Fruit fly (Drosophila melanogaster): ENCODE measurements around the gene Rab11.

Gene Rab11

DNA sequence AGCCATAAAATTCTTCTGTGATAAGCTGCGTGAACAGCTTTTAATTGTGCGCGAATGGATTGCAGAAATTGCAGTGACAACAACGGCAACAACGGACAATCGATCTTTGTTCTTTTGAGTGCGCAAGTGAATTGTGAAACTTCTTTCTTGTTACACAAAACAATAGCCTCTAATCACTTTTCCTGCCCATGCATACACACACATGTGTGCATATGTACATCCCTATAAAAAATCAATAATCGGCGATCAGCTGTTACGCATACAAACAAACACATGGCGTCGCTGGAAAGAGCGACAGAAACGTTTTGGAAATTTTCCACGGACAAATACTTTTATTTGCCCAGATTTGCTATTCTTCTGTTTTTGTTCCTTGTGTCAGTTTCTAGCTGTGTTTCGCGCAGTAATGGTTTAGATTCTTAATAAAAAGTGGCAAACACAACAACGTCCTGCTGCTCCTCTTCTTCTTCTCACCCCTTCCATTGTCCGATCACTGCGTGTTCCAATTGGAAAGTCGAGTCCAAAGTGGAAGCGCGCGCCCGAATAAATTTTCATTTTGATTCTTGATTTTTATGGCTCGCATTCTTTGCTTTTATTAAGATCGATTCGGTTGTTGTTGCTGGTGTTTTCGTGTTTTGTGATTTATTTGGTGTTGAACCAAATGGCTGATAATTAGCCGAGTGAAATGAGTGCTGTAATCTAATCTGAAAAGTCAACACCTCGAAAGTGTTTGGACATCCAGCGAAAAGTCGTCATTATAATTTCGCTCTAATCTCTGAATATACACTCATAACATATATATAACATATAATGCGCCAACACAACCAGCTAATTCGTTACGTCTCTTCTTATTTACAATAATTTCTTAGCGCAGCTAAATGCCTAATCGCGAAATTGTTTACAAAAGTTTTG is 45.6 kb downstream of the Rab11 start (continued):
- TF ChIP-seq CG17385 (GFP tag; optimal IDR thresholded peaks at IDR 0.05): peak; percentile 83
- peak; percentile 10 for TF ChIP-seq CG3281 (GFP tag; optimal IDR thresholded peaks at IDR 0.05)
- no peak for TF ChIP-seq so (GFP tag; IDR thresholded peaks at IDR 0.05)
- TF ChIP-seq Vsx1 (GFP tag; optimal IDR thresholded peaks at IDR 0.05): peak; percentile 79
- no peak for TF ChIP-seq CG7745 (tag; optimal IDR thresholded peaks at IDR 0.05)
- no peak for TF ChIP-seq Gug (GFP tag; IDR thresholded peaks at IDR 0.05)
- TF ChIP-seq CG11398 (GFP tag; optimal IDR thresholded peaks at IDR 0.05): no peak
- peak in 1 of 2 experiments; percentile 82 for TF ChIP-seq insv (GFP tag; optimal IDR thresholded peaks at IDR 0.05)
- TF ChIP-seq kni (GFP tag; optimal IDR thresholded peaks at IDR 0.05): peak; percentile 60
- peak; percentile 57 for TF ChIP-seq twi (tag; optimal IDR thresholded peaks at IDR 0.05)
- TF ChIP-seq phol (tag; optimal IDR thresholded peaks at IDR 0.05): peak; percentile 49
- peak; percentile 14 for TF ChIP-seq nom (GFP tag; optimal IDR thresholded peaks at IDR 0.05)
- TF ChIP-seq sug (tag; optimal IDR thresholded peaks at IDR 0.05): peak; percentile 29
- TF ChIP-seq onecut (GFP tag; IDR thresholded peaks at IDR 0.05): peak; percentile 98
- 0 out of 2 replicates have a peak, but pooled peaks have one; percentile 9 for TF ChIP-seq stc (GFP tag; IDR thresholded peaks at IDR 0.05)
- peak; percentile 37 for TF ChIP-seq sqz (GFP tag; optimal IDR thresholded peaks at IDR 0.05)
- TF ChIP-seq sd (tag; optimal IDR thresholded peaks at IDR 0.05): peak; percentile 84
- TF ChIP-seq sob (GFP tag; IDR thresholded peaks at IDR 0.05): 0 out of 2 replicates have a peak, but pooled peaks have one; percentile 16

DNA sequence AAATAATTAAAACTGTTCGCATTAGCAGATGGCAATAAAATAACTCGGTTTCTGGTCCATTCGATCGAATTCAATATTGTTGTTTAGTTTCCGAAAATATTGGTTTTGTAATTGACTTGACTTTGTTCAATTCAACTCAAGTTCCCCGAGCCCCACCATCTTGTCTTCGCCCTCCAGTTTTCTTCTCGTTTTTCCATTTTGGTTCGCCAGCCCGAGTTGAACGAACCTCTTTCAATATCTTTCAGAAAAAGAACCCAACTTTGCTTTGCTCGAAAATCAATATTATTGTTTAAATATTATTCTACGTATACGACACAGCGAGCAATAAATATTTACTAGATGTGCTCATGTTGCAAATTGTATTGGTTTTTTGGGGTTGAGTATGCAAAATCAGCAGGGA is 47.4 kb downstream of the Rab11 start:
- TF ChIP-seq fd64A (GFP tag; optimal IDR thresholded peaks at IDR 0.05): peak; percentile 35
- TF ChIP-seq Chrac-16 (GFP tag; optimal IDR thresholded peaks at IDR 0.05): no peak
- TF ChIP-seq CG32767 (GFP tag; IDR thresholded peaks at IDR 0.05): no peak
- TF ChIP-seq ab (GFP tag; optimal IDR thresholded peaks at IDR 0.05): no peak
- peak; percentile 38; the same call in 1 of the 3 replicates for TF ChIP-seq dysf (GFP tag; IDR thresholded peaks at IDR 0.05)
- no peak for TF ChIP-seq sd (tag; optimal IDR thresholded peaks at IDR 0.05)
- TF ChIP-seq sisA (GFP tag; IDR thresholded peaks at IDR 0.05): no peak
- no peak for TF ChIP-seq Nf-YB (GFP tag; optimal IDR thresholded peaks at IDR 0.05)
- TF ChIP-seq CG4854 (GFP tag; optimal IDR thresholded peaks at IDR 0.05): no peak
- TF ChIP-seq Sry-δ (GFP tag; optimal IDR thresholded peaks at IDR 0.05): no peak
- TF ChIP-seq prd (optimal IDR thresholded peaks at IDR 0.05): no peak
- no peak for TF ChIP-seq prd (GFP tag; IDR thresholded peaks at IDR 0.05)
- TF ChIP-seq Trl (optimal IDR thresholded peaks at IDR 0.05): no peak
- no peak for TF ChIP-seq Trl (GFP tag; optimal IDR thresholded peaks at IDR 0.05)
- peak; percentile 21 for TF ChIP-seq CG6813 (GFP tag; optimal IDR thresholded peaks at IDR 0.05)
- no peak for TF ChIP-seq HHEX (GFP tag; optimal IDR thresholded peaks at IDR 0.05)
- TF ChIP-seq CG13123 (GFP tag; optimal IDR thresholded peaks at IDR 0.05): no peak
- no peak for TF ChIP-seq Dip3 (GFP tag; optimal IDR thresholded peaks at IDR 0.05)
- TF ChIP-seq nau (GFP tag; optimal IDR thresholded peaks at IDR 0.05): peak; percentile 49
- no peak for TF ChIP-seq CG33557 (GFP tag; optimal IDR thresholded peaks at IDR 0.05)
- no peak for TF ChIP-seq CG6683 (GFP tag; optimal IDR thresholded peaks at IDR 0.05)
- TF ChIP-seq bcd (GFP tag; optimal IDR thresholded peaks at IDR 0.05): peak; percentile 8
- no peak for TF ChIP-seq CG7786 (GFP tag; optimal IDR thresholded peaks at IDR 0.05)
- TF ChIP-seq Rx (GFP tag; IDR thresholded peaks at IDR 0.05): no peak
- peak; percentile 26 for TF ChIP-seq PHDP (tag; optimal IDR thresholded peaks at IDR 0.05)
- no peak for TF ChIP-seq CG13894 (tag; optimal IDR thresholded peaks at IDR 0.05)
- no peak for TF ChIP-seq CG15696 (tag; optimal IDR thresholded peaks at IDR 0.05)
- no peak for TF ChIP-seq vnd (GFP tag; IDR thresholded peaks at IDR 0.05; ENCODE audit: partially characterized antibody)
- TF ChIP-seq CG42726 (GFP tag; IDR thresholded peaks at IDR 0.05; ENCODE audit: partially characterized antibody): no peak
- TF ChIP-seq Optix (GFP tag; IDR thresholded peaks at IDR 0.05): no peak
- peak; percentile 21 for TF ChIP-seq gem (tag; optimal IDR thresholded peaks at IDR 0.05)
- no peak for TF ChIP-seq ERR (GFP tag; optimal IDR thresholded peaks at IDR 0.05)

Data from whole organism, embryonic.